Worm (Caenorhabditis elegans) whole organism, early embryonic: ENCODE measurements around the gene cnp-3.
"Not testable (repeated sequence)": the region's sequence is repeated elsewhere in the genome, so short reads cannot be mapped to it uniquely, and the experiment has no call there.

Experiments used
- B0310.2 ChIP-seq: sonication (generic microtip); optimal IDR thresholded peaks from 2 replicates; lab custom pipeline; 2016; ENCODE audit warnings: mild to moderate bottlenecking, missing genetic modification characterization, missing compliant biosample characterization
- F13C5.2 ChIP-seq: sonication (generic microtip); optimal IDR thresholded peaks from 2 replicates; lab custom pipeline; 2017; ENCODE audit warnings: mild to moderate bottlenecking, missing genetic modification characterization, inconsistent platforms, missing compliant biosample characterization
- aly-1 ChIP-seq: sonication (generic microtip); optimal IDR thresholded peaks from 2 replicates; lab custom pipeline; 2016; ENCODE audit warnings: missing genetic modification characterization, missing compliant biosample characterization
- ama-1 ChIP-seq: fragments of 150-350 bp; optimal IDR thresholded peaks from 2 replicates; lab custom pipeline; 2014
- ceh-13 ChIP-seq: fragments of 200-800 bp; sonication (Bioruptor generic); optimal IDR thresholded peaks from 2 replicates; lab custom pipeline; 2018; ENCODE audit warnings: mild to moderate bottlenecking, missing genetic modification characterization, missing compliant biosample characterization
- ceh-36 ChIP-seq: sonication (generic microtip); optimal IDR thresholded peaks from 2 replicates; lab custom pipeline; 2016; ENCODE audit warnings: missing genetic modification characterization, inconsistent platforms, missing compliant biosample characterization
- ets-7 ChIP-seq: sonication (generic microtip); optimal IDR thresholded peaks from 2 replicates; lab custom pipeline; 2016; ENCODE audit warnings: missing genotype, missing genetic modification characterization, missing compliant biosample characterization
- flt-1 ChIP-seq: fragments of 200-800 bp; sonication (Bioruptor generic); IDR thresholded peaks from 2 replicates; pipeline ENCODE4 v1.3.6; 2022; ENCODE audit warnings: missing genetic modification characterization, missing compliant biosample characterization
- hmbx-1 ChIP-seq: sonication (generic microtip); optimal IDR thresholded peaks from 2 replicates; lab custom pipeline; 2016; ENCODE audit warnings: mild to moderate bottlenecking, missing genetic modification characterization, missing compliant biosample characterization
- hmg-4 ChIP-seq: fragments of 200-800 bp; sonication (Bioruptor generic); optimal IDR thresholded peaks from 2 replicates; lab custom pipeline; 2018; ENCODE audit warnings: mild to moderate bottlenecking, missing genetic modification characterization, missing compliant biosample characterization
- hnd-1 ChIP-seq: sonication (generic microtip); optimal IDR thresholded peaks from 2 replicates; lab custom pipeline; 2016; ENCODE audit warnings: missing genetic modification characterization, missing compliant biosample characterization
- pes-1 ChIP-seq: fragments of 200-800 bp; sonication (Bioruptor generic); IDR thresholded peaks from 2 replicates; pipeline ENCODE4 v1.3.6; 2022; ENCODE audit warnings: missing genetic modification reagents, missing genetic modification characterization, missing compliant biosample characterization
- scrt-1 ChIP-seq: fragments of 200-800 bp; sonication (Bioruptor generic); IDR thresholded peaks from 2 replicates; pipeline ENCODE4 v1.3.6; 2022; ENCODE audit warnings: missing genetic modification characterization, missing compliant biosample characterization
- sea-1 ChIP-seq: fragments of 200-800 bp; sonication (Bioruptor generic); conservative IDR thresholded peaks from 2 replicates; pipeline ENCODE4 v1.3.6; 2022; ENCODE audit warnings: missing genetic modification characterization, missing compliant biosample characterization
- tbx-11 ChIP-seq: fragments of 200-800 bp; sonication (Bioruptor generic); IDR thresholded peaks from 2 replicates; pipeline ENCODE4 v1.3.6; 2022; ENCODE audit warnings: missing genetic modification characterization, missing compliant biosample characterization
- tbx-37 ChIP-seq: fragments of 200-800 bp; sonication (Bioruptor generic); conservative IDR thresholded peaks from 2 replicates; pipeline ENCODE4 v1.3.6; 2022; ENCODE audit warnings: missing genetic modification reagents, missing genetic modification characterization, missing compliant biosample characterization
- tra-4 ChIP-seq: sonication (generic microtip); optimal IDR thresholded peaks from 2 replicates; lab custom pipeline; 2017; ENCODE audit warnings: missing genetic modification characterization, missing compliant biosample characterization

Gene cnp-3

ce11 chrX:17140447-17140846 lies 2.5 kb upstream of the cnp-3 start:
- no peak for TF ChIP-seq tra-4 (tag; lab: Kevin White, UChicago)
- no peak for TF ChIP-seq ama-1
- no peak for TF ChIP-seq ceh-13 (GFP tag; lab: Kevin White, UChicago)
- no peak for TF ChIP-seq scrt-1 (GFP tag; lab: Robert Waterston, UW)
- TF ChIP-seq B0310.2 (tag; lab: Kevin White, UChicago) = no peak

DNA sequence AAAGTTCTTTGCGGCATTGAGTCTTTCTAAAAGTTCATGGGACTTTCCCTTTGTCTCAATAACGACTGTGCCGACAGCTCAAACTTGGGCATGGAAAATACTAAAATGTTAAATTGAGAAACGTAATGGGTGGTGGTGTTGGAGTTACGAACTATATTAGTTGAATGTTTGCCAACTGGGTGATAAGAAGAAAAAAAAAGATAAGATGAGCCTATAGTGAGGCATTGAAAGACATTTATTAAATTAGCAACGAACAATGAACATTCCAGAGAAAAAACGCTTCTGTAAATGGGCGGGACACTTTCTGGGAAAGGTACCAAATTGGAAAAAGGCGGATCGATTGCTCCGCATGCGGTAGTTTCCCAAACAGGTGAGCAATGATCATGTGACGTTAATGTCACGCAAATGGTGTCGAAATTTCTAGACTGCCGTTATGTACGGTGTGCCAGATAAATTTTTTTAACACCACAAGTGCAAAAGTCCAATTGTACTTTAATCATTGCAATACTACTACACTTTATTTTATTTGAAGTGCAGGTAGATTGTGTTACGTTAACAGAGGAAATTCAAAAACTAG lies 1.4 kb upstream of the cnp-3 start:
- TF ChIP-seq flt-1 (GFP tag; lab: Robert Waterston, UW) (no peak), ceh-36 (tag; lab: Kevin White, UChicago) (no peak), hmg-4 (GFP tag; lab: Kevin White, UChicago) (no peak), ama-1 (no peak), tbx-11 (GFP tag; lab: Robert Waterston, UW) (no peak), ets-7 (no peak), scrt-1 (GFP tag; lab: Robert Waterston, UW) (no peak), hnd-1 (tag; lab: Kevin White, UChicago) (no peak), tbx-37 (GFP tag; lab: Robert Waterston, UW) (no peak), B0310.2 (tag; lab: Kevin White, UChicago) (no peak), aly-1 (tag; lab: Kevin White, UChicago) (no peak), F13C5.2 (tag; lab: Kevin White, UChicago) (no peak), hmbx-1 (tag; lab: Kevin White, UChicago) (no peak), pes-1 (GFP tag; lab: Robert Waterston, UW) (no peak), tra-4 (tag; lab: Kevin White, UChicago) (no peak), ceh-13 (GFP tag; lab: Kevin White, UChicago) (no peak), sea-1 (GFP tag; lab: Robert Waterston, UW) (no peak)

ce11 chrX:17135704-17136103 lies 2.2 kb downstream of the cnp-3 start:
- no peak for TF ChIP-seq ceh-13 (GFP tag; lab: Kevin White, UChicago)
- TF ChIP-seq hmbx-1 (tag; lab: Kevin White, UChicago) = no peak
- no peak for TF ChIP-seq hmg-4 (GFP tag; lab: Kevin White, UChicago)
- no peak for TF ChIP-seq aly-1 (tag; lab: Kevin White, UChicago)
- TF ChIP-seq hnd-1 (tag; lab: Kevin White, UChicago) = no peak
- no peak for TF ChIP-seq tra-4 (tag; lab: Kevin White, UChicago)
- TF ChIP-seq scrt-1 (GFP tag; lab: Robert Waterston, UW) = no peak
- no peak for TF ChIP-seq F13C5.2 (tag; lab: Kevin White, UChicago)
- TF ChIP-seq ets-7 = no peak
- TF ChIP-seq flt-1 (GFP tag; lab: Robert Waterston, UW) = no peak
- no peak for TF ChIP-seq pes-1 (GFP tag; lab: Robert Waterston, UW)
- TF ChIP-seq ceh-36 (tag; lab: Kevin White, UChicago) = no peak
- no peak for TF ChIP-seq ama-1
- TF ChIP-seq B0310.2 (tag; lab: Kevin White, UChicago) = no peak
- TF ChIP-seq tbx-11 (GFP tag; lab: Robert Waterston, UW) = no peak

DNA sequence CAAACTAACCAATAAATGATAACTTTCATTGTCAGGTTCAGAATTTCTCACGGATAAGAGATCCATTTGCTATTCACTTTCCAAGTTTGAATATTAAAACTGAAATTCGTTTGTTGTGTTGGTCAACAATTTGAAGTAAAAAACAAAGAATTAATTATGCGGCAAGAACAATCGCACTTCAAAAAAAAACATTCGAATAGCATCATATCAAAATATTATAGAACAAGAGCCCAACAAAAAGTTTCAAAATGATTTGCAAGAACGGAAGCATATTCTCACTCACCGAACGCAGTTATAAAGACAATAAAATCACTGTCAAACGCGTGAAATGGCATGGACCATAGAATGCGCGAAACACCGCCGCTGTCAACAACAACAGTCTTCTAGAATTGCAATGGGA lies 3.5 kb downstream of the cnp-3 start, which contains the start of gene K09E3.7:
Gene K09E3.7 (minus strand): TSS at position 101 of the 400 bp plus-strand sequence.
- no peak for TF ChIP-seq tra-4 (tag; lab: Kevin White, UChicago)
- no peak for TF ChIP-seq ets-7
- TF ChIP-seq ceh-36 (tag; lab: Kevin White, UChicago) = no peak
- no peak for TF ChIP-seq ceh-13 (GFP tag; lab: Kevin White, UChicago)
- no peak for TF ChIP-seq tbx-37 (GFP tag; lab: Robert Waterston, UW)
- no peak for TF ChIP-seq pes-1 (GFP tag; lab: Robert Waterston, UW)
- TF ChIP-seq hmg-4 (GFP tag; lab: Kevin White, UChicago) = no peak
- TF ChIP-seq B0310.2 (tag; lab: Kevin White, UChicago) = no peak
- TF ChIP-seq flt-1 (GFP tag; lab: Robert Waterston, UW) = no peak

DNA sequence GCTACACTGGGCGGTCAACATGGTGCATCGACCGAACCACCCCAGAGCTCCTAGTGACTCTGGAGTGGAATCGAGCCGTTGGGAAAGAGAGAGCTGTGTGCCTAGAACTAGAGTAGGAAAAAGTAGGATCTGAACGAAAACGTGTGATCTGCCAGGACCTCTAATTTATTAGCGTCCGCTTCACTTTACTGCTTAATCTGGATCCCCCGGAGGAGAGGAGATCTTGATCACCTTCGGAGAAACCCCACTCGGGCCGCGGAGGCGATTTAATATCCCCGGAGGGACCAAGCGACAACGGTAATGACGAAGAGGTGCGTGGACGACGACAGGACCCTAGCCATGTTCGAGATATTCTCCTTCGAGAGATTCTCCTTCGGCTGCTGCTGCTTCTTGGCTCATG lies 20.6 kb downstream of the cnp-3 start, which contains the start of gene K09E3.2:
Gene K09E3.2 (plus strand): TSS at position 301 of the 400 bp plus-strand sequence.
- not testable (repeated sequence) for TF ChIP-seq ceh-13 (GFP tag; lab: Kevin White, UChicago); F13C5.2 (tag; lab: Kevin White, UChicago); hmbx-1 (tag; lab: Kevin White, UChicago)

ce11 chrX:17115089-17115488 lies 22.8 kb downstream of the cnp-3 start, which contains the start of gene lido-6:
Gene lido-6 (minus strand): TSS chrX:17115189.
- no peak for TF ChIP-seq tra-4 (tag; lab: Kevin White, UChicago)
- TF ChIP-seq hmbx-1 (tag; lab: Kevin White, UChicago) = no peak
- TF ChIP-seq pes-1 (GFP tag; lab: Robert Waterston, UW) = no peak
- no peak for TF ChIP-seq F13C5.2 (tag; lab: Kevin White, UChicago)
- no peak for TF ChIP-seq flt-1 (GFP tag; lab: Robert Waterston, UW)
- no peak for TF ChIP-seq tbx-11 (GFP tag; lab: Robert Waterston, UW)
- TF ChIP-seq ceh-13 (GFP tag; lab: Kevin White, UChicago) = no peak
- TF ChIP-seq aly-1 (tag; lab: Kevin White, UChicago) = no peak
- TF ChIP-seq ceh-36 (tag; lab: Kevin White, UChicago) = no peak

ce11 chrX:17110555-17110954 lies 27.4 kb downstream of the cnp-3 start, which contains the start of gene lido-5:
Gene lido-5 (minus strand): TSS chrX:17110655.
- TF ChIP-seq tra-4 (tag; lab: Kevin White, UChicago) (no peak), flt-1 (GFP tag; lab: Robert Waterston, UW) (no peak), ceh-13 (GFP tag; lab: Kevin White, UChicago) (no peak), ama-1 (no peak), hmbx-1 (tag; lab: Kevin White, UChicago) (no peak), aly-1 (tag; lab: Kevin White, UChicago) (no peak), tbx-11 (GFP tag; lab: Robert Waterston, UW) (no peak), pes-1 (GFP tag; lab: Robert Waterston, UW) (no peak), ceh-36 (tag; lab: Kevin White, UChicago) (no peak), B0310.2 (tag; lab: Kevin White, UChicago) (no peak), sea-1 (GFP tag; lab: Robert Waterston, UW) (no peak), hnd-1 (tag; lab: Kevin White, UChicago) (no peak), ets-7 (no peak), hmg-4 (GFP tag; lab: Kevin White, UChicago) (no peak), F13C5.2 (tag; lab: Kevin White, UChicago) (no peak), tbx-37 (GFP tag; lab: Robert Waterston, UW) (no peak)
